Fruit fly (Drosophila melanogaster) whole organism, embryonic: ENCODE measurements around the gene CG13898.

Source experiments
- BEAF-32 ChIP-seq: fragments of 200-800 bp; sonication (Bioruptor generic); optimal IDR thresholded peaks from 3 replicates; lab custom pipeline; 2017; ENCODE audit warnings: missing biosample characterization, missing genetic modification characterization, mild to moderate bottlenecking, moderate library complexity, missing genetic modification reagents
- CG10267 ChIP-seq: fragments of 200-800 bp; sonication (Bioruptor generic); optimal IDR thresholded peaks from 2 replicates; lab custom pipeline; 2018; ENCODE audit warnings: missing biosample characterization, mild to moderate bottlenecking, missing genetic modification characterization, moderate library complexity
- CG10431 ChIP-seq: fragments of 200-800 bp; sonication (Bioruptor generic); optimal IDR thresholded peaks from 3 replicates; lab custom pipeline; 2018; ENCODE audit warnings: missing biosample characterization, mild to moderate bottlenecking, missing genetic modification characterization
- CG12219 ChIP-seq: fragments of 200-800 bp; sonication (Bioruptor generic); optimal IDR thresholded peaks from 3 replicates; lab custom pipeline; 2018; ENCODE audit warnings: missing biosample characterization, mild to moderate bottlenecking, missing genetic modification characterization
- CG12659 ChIP-seq: fragments of 200-800 bp; sonication (Bioruptor generic); optimal IDR thresholded peaks from 3 replicates; lab custom pipeline; 2017; ENCODE audit warnings: mild to moderate bottlenecking, missing biosample characterization, missing genetic modification reagents, missing genetic modification characterization
- CG12744 ChIP-seq: fragments of 200-800 bp; sonication (Bioruptor generic); optimal IDR thresholded peaks from 2 replicates; lab custom pipeline; 2016; ENCODE audit warnings: missing biosample characterization, missing genetic modification characterization
- CG13287 ChIP-seq: fragments of 200-800 bp; sonication (Bioruptor generic); IDR thresholded peaks from 2 replicates; pipeline ENCODE4 v1.3.6; 2022; ENCODE audit warnings: missing biosample characterization, missing genetic modification characterization; ENCODE audit not compliant: partially characterized antibody
- CG13424 ChIP-seq: fragments of 200-800 bp; sonication (Bioruptor generic); optimal IDR thresholded peaks from 2 replicates; lab custom pipeline; 2019; ENCODE audit warnings: missing biosample characterization, mild to moderate bottlenecking, missing genetic modification characterization, moderate library complexity
- CG13894 ChIP-seq: fragments of 200-800 bp; sonication (Bioruptor generic); optimal IDR thresholded peaks from 3 replicates; lab custom pipeline; 2018; ENCODE audit warnings: missing biosample characterization, mild to moderate bottlenecking, missing genetic modification characterization, moderate library complexity
- CG14014 ChIP-seq: fragments of 200-800 bp; sonication (Bioruptor generic); IDR thresholded peaks from 2 replicates; pipeline ENCODE4 v1.3.6; 2022; ENCODE audit warnings: missing biosample characterization, missing genetic modification characterization
- CG16815 ChIP-seq: fragments of 200-800 bp; sonication (Bioruptor generic); optimal IDR thresholded peaks from 3 replicates; lab custom pipeline; 2017; ENCODE audit warnings: missing biosample characterization, mild to moderate bottlenecking, missing genetic modification characterization
- CG18262 ChIP-seq: fragments of 200-800 bp; optimal IDR thresholded peaks from 3 replicates; lab custom pipeline; 2019; ENCODE audit warnings: missing biosample characterization, mild to moderate bottlenecking, missing genetic modification characterization, moderate library complexity
- CG1832 ChIP-seq: fragments of 200-800 bp; sonication (Bioruptor generic); optimal IDR thresholded peaks from 2 replicates; lab custom pipeline; 2017; ENCODE audit warnings: missing biosample characterization, mild to moderate bottlenecking, missing genetic modification characterization, inconsistent platforms
- CG3163 ChIP-seq: fragments of 200-800 bp; sonication (Bioruptor generic); optimal IDR thresholded peaks from 3 replicates; lab custom pipeline; 2016; ENCODE audit warnings: missing biosample characterization, missing genetic modification characterization
- CG3847 ChIP-seq: fragments of 200-800 bp; sonication (Bioruptor generic); IDR thresholded peaks from 2 replicates; pipeline ENCODE4 v1.3.6; 2022; ENCODE audit warnings: missing biosample characterization, missing genetic modification characterization
- CG4820 ChIP-seq: fragments of 200-800 bp; sonication (Bioruptor generic); optimal IDR thresholded peaks from 3 replicates; lab custom pipeline; 2016; ENCODE audit warnings: missing biosample characterization, missing genetic modification characterization
- CG8765 ChIP-seq: fragments of 200-800 bp; sonication (Bioruptor generic); IDR thresholded peaks from 2 replicates; pipeline ENCODE4 v1.3.6; 2022; ENCODE audit warnings: missing biosample characterization, missing genetic modification characterization
- Dll ChIP-seq: fragments of 200-800 bp; sonication (Bioruptor generic); IDR thresholded peaks from 4 replicates; pipeline ENCODE4 v1.3.6; 2022; ENCODE audit warnings: missing biosample characterization, missing genetic modification characterization; ENCODE audit not compliant: partially characterized antibody
- Dref ChIP-seq: fragments of 200-800 bp; sonication (Bioruptor generic); IDR thresholded peaks from 2 replicates; pipeline ENCODE4 v1.3.6; 2022; ENCODE audit warnings: missing biosample characterization, missing genetic modification characterization
- Ets97D ChIP-seq: fragments of 200-800 bp; sonication (Bioruptor generic); optimal IDR thresholded peaks from 3 replicates; lab custom pipeline; 2016; ENCODE audit warnings: missing biosample characterization, missing genetic modification characterization
- GATAe ChIP-seq: fragments of 200-800 bp; sonication (Bioruptor generic); conservative IDR thresholded peaks from 2 replicates; pipeline ENCODE4 v1.3.6; 2022; ENCODE audit warnings: missing biosample characterization, missing genetic modification characterization
- HLHmδ ChIP-seq: fragments of 200-800 bp; sonication (Bioruptor generic); optimal IDR thresholded peaks from 2 replicates; lab custom pipeline; 2018; ENCODE audit warnings: missing biosample characterization, mild to moderate bottlenecking, missing genetic modification characterization, moderate library complexity
- Hey ChIP-seq: fragments of 200-800 bp; sonication (Bioruptor generic); optimal IDR thresholded peaks from 3 replicates; lab custom pipeline; 2018; ENCODE audit warnings: missing biosample characterization, mild to moderate bottlenecking, missing genetic modification characterization
- Hr3 ChIP-seq: fragments of 200-800 bp; sonication (Bioruptor generic); optimal IDR thresholded peaks from 3 replicates; lab custom pipeline; 2016; ENCODE audit warnings: missing biosample characterization, missing genetic modification characterization
- Hsf ChIP-seq: fragments of 200-800 bp; sonication (Bioruptor generic); optimal IDR thresholded peaks from 3 replicates; lab custom pipeline; 2016; ENCODE audit warnings: missing biosample characterization, missing genetic modification characterization
- MESR4 ChIP-seq: fragments of 200-800 bp; sonication (Bioruptor generic); optimal IDR thresholded peaks from 2 replicates; lab custom pipeline; 2018; ENCODE audit warnings: missing biosample characterization, mild to moderate bottlenecking, missing genetic modification characterization, moderate library complexity
- Nf-YC ChIP-seq: fragments of 200-800 bp; optimal IDR thresholded peaks from 3 replicates; lab custom pipeline; 2019; ENCODE audit warnings: missing biosample characterization, mild to moderate bottlenecking, missing genetic modification characterization, moderate library complexity
- PHDP ChIP-seq: fragments of 200-800 bp; sonication (Bioruptor generic); optimal IDR thresholded peaks from 3 replicates; lab custom pipeline; 2018; ENCODE audit warnings: missing biosample characterization, mild to moderate bottlenecking, missing genetic modification characterization, moderate library complexity
- Rx ChIP-seq: fragments of 200-800 bp; sonication (Bioruptor generic); IDR thresholded peaks from 2 replicates; pipeline ENCODE4 v1.3.6; 2022; ENCODE audit warnings: missing biosample characterization, missing genetic modification characterization
- TFAM ChIP-seq: fragments of 200-800 bp; sonication (Bioruptor generic); optimal IDR thresholded peaks from 2 replicates; lab custom pipeline; 2017; ENCODE audit warnings: missing biosample characterization, missing genetic modification characterization, inconsistent platforms
- ara ChIP-seq: fragments of 200-800 bp; sonication (Bioruptor generic); IDR thresholded peaks from 2 replicates; pipeline ENCODE4 v1.3.6; 2022; ENCODE audit warnings: missing biosample characterization, missing genetic modification characterization
- caup ChIP-seq: fragments of 200-800 bp; sonication (Bioruptor generic); optimal IDR thresholded peaks from 3 replicates; lab custom pipeline; 2017; ENCODE audit warnings: missing biosample characterization, mild to moderate bottlenecking, missing genetic modification characterization, moderate library complexity; ENCODE audit not compliant: severe bottlenecking
- cg ChIP-seq: fragments of 200-800 bp; sonication (Bioruptor generic); optimal IDR thresholded peaks from 3 replicates; lab custom pipeline; 2019; ENCODE audit warnings: missing biosample characterization, mild to moderate bottlenecking, missing genetic modification characterization, moderate library complexity
- chm ChIP-seq: fragments of 200-800 bp; sonication (Bioruptor generic); IDR thresholded peaks from 2 replicates; pipeline ENCODE4 v1.3.6; 2022; ENCODE audit warnings: missing biosample characterization, missing genetic modification characterization
- disco-r ChIP-seq: fragments of 200-800 bp; sonication (Bioruptor generic); optimal IDR thresholded peaks from 2 replicates; lab custom pipeline; 2016; ENCODE audit warnings: missing biosample characterization, missing genetic modification characterization
- dmrt99B ChIP-seq: fragments of 200-800 bp; sonication (Bioruptor generic); optimal IDR thresholded peaks from 2 replicates; lab custom pipeline; 2018; ENCODE audit warnings: missing biosample characterization, mild to moderate bottlenecking, missing genetic modification characterization, moderate library complexity
- eve ChIP-seq, 2 experiments: fragments of >200 bp; optimal IDR thresholded peaks; 2 replicates each; lab custom pipeline; 2017; ENCODE audit warnings: missing biosample characterization in 2 of 2, missing genetic modification characterization in 2 of 2
- exex ChIP-seq: fragments of 200-800 bp; sonication (Bioruptor generic); optimal IDR thresholded peaks from 4 replicates; lab custom pipeline; 2018; ENCODE audit warnings: missing biosample characterization, mild to moderate bottlenecking, missing genetic modification characterization, moderate library complexity
- fd3F ChIP-seq: fragments of 200-800 bp; sonication (Bioruptor generic); optimal IDR thresholded peaks from 2 replicates; lab custom pipeline; 2018; ENCODE audit warnings: missing biosample characterization, mild to moderate bottlenecking, missing genetic modification characterization, moderate library complexity
- h ChIP-seq: fragments of >200 bp; optimal IDR thresholded peaks from 2 replicates; lab custom pipeline; 2017
- hbn ChIP-seq: fragments of 200-800 bp; sonication (Bioruptor generic); IDR thresholded peaks from 2 replicates; pipeline ENCODE4 v1.3.6; 2022; ENCODE audit warnings: missing biosample characterization, missing genetic modification characterization; ENCODE audit not compliant: partially characterized antibody
- hkb ChIP-seq, 2 experiments: fragments of 200-800 bp in 1 of 2; fragments of >200 bp in 1 of 2; sonication (Bioruptor generic) in 1 of 2; IDR thresholded peaks in 1 of 2; optimal IDR thresholded peaks in 1 of 2; 2 replicates each; pipeline versions ENCODE4 v1.3.6 to Lab custom; 2017 to 2022; ENCODE audit warnings: missing biosample characterization in 1 of 2, missing genetic modification characterization in 1 of 2
- hth ChIP-seq: fragments of >200 bp; optimal IDR thresholded peaks from 2 replicates; lab custom pipeline; 2017; ENCODE audit warnings: inconsistent platforms
- ken ChIP-seq: fragments of 200-800 bp; sonication (Bioruptor generic); IDR thresholded peaks from 3 replicates; pipeline ENCODE4 v1.3.6; 2022; ENCODE audit warnings: missing biosample characterization, missing genetic modification characterization
- knrl ChIP-seq: fragments of 200-800 bp; sonication (Bioruptor generic); IDR thresholded peaks from 3 replicates; pipeline ENCODE4 v1.3.6; 2022; ENCODE audit warnings: missing biosample characterization, missing genetic modification characterization; ENCODE audit not compliant: partially characterized antibody
- nerfin-2 ChIP-seq: fragments of 200-800 bp; sonication (Bioruptor generic); IDR thresholded peaks from 2 replicates; pipeline ENCODE4 v1.3.6; 2022; ENCODE audit warnings: missing biosample characterization, missing genetic modification characterization; ENCODE audit not compliant: partially characterized antibody
- peb ChIP-seq: fragments of 200-800 bp; sonication (Bioruptor generic); IDR thresholded peaks from 2 replicates; pipeline ENCODE4 v1.3.6; 2022; ENCODE audit warnings: missing biosample characterization, missing genetic modification characterization
- slp2 ChIP-seq: fragments of 200-800 bp; sonication (Bioruptor generic); optimal IDR thresholded peaks from 2 replicates; lab custom pipeline; 2016; ENCODE audit warnings: missing biosample characterization, missing genetic modification characterization
- tin ChIP-seq: fragments of 200-800 bp; sonication (Bioruptor generic); optimal IDR thresholded peaks from 3 replicates; lab custom pipeline; 2016; ENCODE audit warnings: missing biosample characterization, missing genetic modification characterization
- wor ChIP-seq: fragments of 200-800 bp; sonication (Bioruptor generic); IDR thresholded peaks from 2 replicates; pipeline ENCODE4 v1.3.6; 2022; ENCODE audit warnings: missing biosample characterization, missing genetic modification characterization
- zen2 ChIP-seq: fragments of 200-800 bp; sonication (Bioruptor generic); IDR thresholded peaks from 3 replicates; pipeline ENCODE4 v1.3.6; 2022; ENCODE audit warnings: missing biosample characterization, missing genetic modification characterization; ENCODE audit not compliant: partially characterized antibody

The CG13898 gene

dm6 chr3L:754612-755011 lies 49.2 kb downstream of the CG13898 start (continued):
- TF ChIP-seq BEAF-32 (GFP tag; lab: Kevin White, UChicago) (no peak), CG13894 (tag; lab: Kevin White, UChicago) (no peak), Hey (tag; lab: Kevin White, UChicago) (no peak), CG3847 (no peak), tin (GFP tag; lab: Kevin White, UChicago) (no peak), knrl (no peak), Hr3 (GFP tag; lab: Kevin White, UChicago) (no peak), Dref (GFP tag; lab: Robert Waterston, UW) (no peak), nerfin-2 (GFP tag; lab: Robert Waterston, UW) (no peak), ara (GFP tag; lab: Robert Waterston, UW) (no peak; the same call in 1 of the 2 replicates), disco-r (GFP tag; lab: Kevin White, UChicago) (no peak), hbn (no peak), CG18262 (tag; lab: Kevin White, UChicago) (no peak), slp2 (peak; percentile 21), eve (GFP tag; optimal IDR thresholded peaks at IDR 0.05; lab: Kevin White, UChicago) (peak in 1 of 2 experiments; percentile 62), CG13287 (GFP tag; lab: Robert Waterston, UW) (no peak), cg (GFP tag; lab: Kevin White, UChicago) (no peak), hkb (optimal IDR thresholded peaks at IDR 0.05; lab: Kevin White, UChicago) (no peak), hkb (GFP tag; IDR thresholded peaks at IDR 0.05; lab: Robert Waterston, UW) (peak; percentile 67), CG1832 (GFP tag; lab: Kevin White, UChicago) (no peak), Hsf (peak; percentile 17), h (lab: Kevin White, UChicago) (no peak), PHDP (tag; lab: Kevin White, UChicago) (no peak), chm (GFP tag; lab: Robert Waterston, UW) (no peak), CG12744 (GFP tag; lab: Kevin White, UChicago) (no peak), Nf-YC (no peak), CG8765 (GFP tag; lab: Robert Waterston, UW) (no peak), CG10267 (peak; percentile 29), Ets97D (GFP tag; lab: Kevin White, UChicago) (no peak), HLHmδ (GFP tag; lab: Kevin White, UChicago) (no peak), CG3163 (GFP tag; lab: Kevin White, UChicago) (no peak), exex (tag; lab: Kevin White, UChicago) (no peak), hth (lab: Kevin White, UChicago) (no peak), dmrt99B (tag; lab: Kevin White, UChicago) (peak; percentile 7), CG12219 (GFP tag; lab: Kevin White, UChicago) (no peak), TFAM (GFP tag; lab: Kevin White, UChicago) (no peak), wor (GFP tag; lab: Robert Waterston, UW) (0 out of 2 replicates have a peak, but pooled peaks have one; percentile 15), CG16815 (GFP tag; lab: Kevin White, UChicago) (no peak), CG12659 (GFP tag; lab: Kevin White, UChicago) (no peak), CG4820 (GFP tag; lab: Kevin White, UChicago) (peak; percentile 39), CG13424 (tag; lab: Kevin White, UChicago) (peak; percentile 11), CG14014 (GFP tag; lab: Robert Waterston, UW) (no peak), caup (GFP tag; lab: Kevin White, UChicago) (no peak), Dll (GFP tag; lab: Robert Waterston, UW) (no peak), zen2 (GFP tag; lab: Robert Waterston, UW) (no peak), peb (GFP tag; lab: Robert Waterston, UW) (no peak), fd3F (no peak), MESR4 (GFP tag; lab: Kevin White, UChicago) (no peak), CG10431 (GFP tag; lab: Kevin White, UChicago) (no peak), Rx (GFP tag; lab: Robert Waterston, UW) (no peak), GATAe (GFP tag; lab: Robert Waterston, UW) (no peak), ken (GFP tag; lab: Robert Waterston, UW) (no peak)
